Fruit fly (Drosophila melanogaster) whole organism: ENCODE results near the gene Hcs.

Experiments used
- CG8478 ChIP-seq: fragments of >200 bp; optimal IDR thresholded peaks from 2 replicates; lab custom pipeline; 2018; ENCODE audit warnings: inconsistent platforms
- Dll ChIP-seq: fragments of >200 bp; optimal IDR thresholded peaks from 2 replicates; lab custom pipeline; 2017
- EcR ChIP-seq, 2 experiments: fragments of >200 bp; optimal IDR thresholded peaks; 2 replicates each; lab custom pipeline; 2017; ENCODE audit warnings: missing biosample characterization in 2 of 2, missing genetic modification characterization in 2 of 2, missing genetic modification reagents in 2 of 2
- pan ChIP-seq: fragments of >200 bp; optimal IDR thresholded peaks from 2 replicates; lab custom pipeline; 2017
- psq ChIP-seq: fragments of >200 bp; optimal IDR thresholded peaks from 2 replicates; lab custom pipeline; 2017
- usp ChIP-seq: fragments of >200 bp; optimal IDR thresholded peaks from 2 replicates; lab custom pipeline; 2017; ENCODE audit warnings: missing biosample characterization, missing genetic modification characterization, mixed read lengths

The Hcs gene

DNA sequence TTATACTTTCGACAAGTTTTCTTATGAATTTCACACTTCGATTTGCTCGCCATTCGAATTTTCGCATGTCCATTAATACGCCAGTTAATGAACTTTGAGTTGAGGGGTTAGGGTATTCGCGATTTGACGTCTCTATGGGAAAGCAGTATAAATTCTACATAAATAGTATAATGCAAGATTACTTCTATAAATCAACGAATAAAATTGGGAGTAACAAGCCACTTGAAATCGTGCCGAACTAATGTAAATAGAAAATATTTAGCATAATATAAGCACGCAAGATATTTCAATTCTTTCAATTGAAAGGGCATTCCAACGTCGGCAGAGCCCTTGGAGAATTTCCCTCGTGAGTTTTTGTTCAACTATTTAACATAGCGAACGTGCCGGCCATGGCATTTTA, 45.9 kb downstream of the Hcs start:
- TF ChIP-seq pan (lab: Kevin White, UChicago): no peak
- no peak for TF ChIP-seq usp (GFP tag; lab: Kevin White, UChicago)
- no peak for TF ChIP-seq EcR (GFP tag; optimal IDR thresholded peaks at IDR 0.05; lab: Kevin White, UChicago)
- no peak for TF ChIP-seq CG8478
- no peak for TF ChIP-seq psq (lab: Kevin White, UChicago)
- no peak for TF ChIP-seq Dll (lab: Kevin White, UChicago)

DNA sequence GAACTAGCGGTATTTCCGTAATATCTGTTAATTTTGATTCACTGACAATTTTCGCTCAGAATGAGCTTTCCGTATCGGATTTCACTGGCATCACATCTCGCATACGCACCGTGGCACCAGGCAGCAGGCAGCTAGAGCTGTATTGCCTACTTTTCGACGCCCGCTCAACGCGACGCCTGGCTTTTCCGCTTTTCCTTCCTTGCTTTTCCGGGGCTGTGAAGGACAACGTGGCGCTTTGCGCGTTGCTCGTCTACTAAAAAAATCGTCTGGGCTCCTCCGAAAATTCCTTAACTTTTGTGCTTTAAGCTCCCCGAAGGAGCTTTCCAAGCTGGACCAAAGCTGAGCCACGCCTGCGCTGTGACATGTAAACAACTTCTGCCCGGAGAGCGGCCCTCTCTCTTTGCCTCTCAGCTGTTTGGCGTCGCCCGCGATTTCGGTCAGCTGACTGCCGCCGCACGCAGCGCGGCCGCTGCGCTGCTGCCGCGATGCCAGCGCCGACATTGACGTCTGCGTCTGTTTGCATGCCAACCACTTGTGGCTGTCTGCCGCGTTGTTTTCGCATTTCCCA, 48.5 kb downstream of the Hcs start, which contains the start of the genes CG43845 and Nmdar1:
Gene CG43845 (minus strand): TSS at position 51 of the 568 bp plus-strand sequence.
Gene Nmdar1 (minus strand): TSS at position 259 of the 568 bp plus-strand sequence.
- no peak for TF ChIP-seq Dll (lab: Kevin White, UChicago)
- no peak for TF ChIP-seq usp (GFP tag; lab: Kevin White, UChicago)
- no peak for TF ChIP-seq CG8478
- TF ChIP-seq psq (lab: Kevin White, UChicago): no peak
- no peak for TF ChIP-seq EcR (GFP tag; optimal IDR thresholded peaks at IDR 0.05; lab: Kevin White, UChicago)
- TF ChIP-seq pan (lab: Kevin White, UChicago): no peak

DNA sequence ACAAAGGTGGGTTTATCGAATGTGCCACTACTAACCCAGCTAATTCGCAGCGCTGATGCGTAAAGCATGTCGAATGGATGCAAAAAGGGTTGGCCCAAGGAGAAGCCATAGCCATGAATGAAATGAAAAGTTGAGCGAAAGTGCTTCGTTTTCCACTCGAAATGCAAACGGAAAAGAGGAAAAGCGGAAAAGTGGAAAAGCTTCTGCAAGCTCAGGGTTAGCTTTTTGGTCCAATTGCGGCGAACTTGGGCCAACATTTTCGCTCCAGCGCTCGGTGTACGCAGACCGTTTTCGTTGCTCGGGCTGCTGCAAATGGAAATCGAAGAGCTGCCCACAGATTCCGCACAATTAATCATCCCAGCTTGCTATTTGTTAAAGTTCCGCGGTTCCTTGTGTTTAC, 50.1 kb downstream of the Hcs start:
- TF ChIP-seq Dll (lab: Kevin White, UChicago) (no peak), usp (GFP tag; lab: Kevin White, UChicago) (no peak), CG8478 (no peak), pan (lab: Kevin White, UChicago) (no peak), EcR (GFP tag; optimal IDR thresholded peaks at IDR 0.05; lab: Kevin White, UChicago) (no peak), psq (lab: Kevin White, UChicago) (no peak)

DNA sequence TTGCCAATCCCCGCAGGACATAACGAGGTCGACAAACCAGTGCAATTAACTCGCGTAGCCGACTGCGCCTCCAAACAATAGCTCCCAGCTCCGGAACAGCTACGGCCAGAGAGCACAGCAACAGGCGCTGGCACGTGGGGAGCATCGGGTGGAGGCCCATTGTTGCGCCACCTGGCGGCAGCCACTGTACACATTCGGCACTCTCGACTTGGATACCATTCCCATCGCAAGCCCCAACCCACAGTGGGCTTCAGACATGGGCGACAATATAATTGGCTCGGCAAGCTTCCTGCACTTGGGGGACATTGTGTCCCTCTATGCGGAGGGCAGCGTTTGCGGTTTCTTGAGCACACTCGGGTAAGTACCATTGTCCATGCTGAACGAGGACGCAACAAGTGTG, 52.9 kb downstream of the Hcs start:
- TF ChIP-seq pan (lab: Kevin White, UChicago) (no peak), EcR (GFP tag; optimal IDR thresholded peaks at IDR 0.05; lab: Kevin White, UChicago) (no peak), Dll (lab: Kevin White, UChicago) (no peak), usp (GFP tag; lab: Kevin White, UChicago) (no peak), CG8478 (no peak), psq (lab: Kevin White, UChicago) (no peak)
